Worm (Caenorhabditis elegans) whole organism, mixed stage, embryonic: ENCODE results near the gene cest-31.

ENCODE experiments used
- ces-1 ChIP-seq: fragments of 150-350 bp; optimal IDR thresholded peaks from 2 replicates; lab custom pipeline; 2014; ENCODE audit warnings: missing biosample characterization, missing genetic modification reagents, missing genetic modification characterization
- nhr-237 ChIP-seq: fragments of 150-350 bp; optimal IDR thresholded peaks from 2 replicates; lab custom pipeline; 2014; ENCODE audit warnings: missing biosample characterization, missing genetic modification characterization
- nhr-28 ChIP-seq: fragments of 150-350 bp; optimal IDR thresholded peaks from 2 replicates; lab custom pipeline; 2014; ENCODE audit warnings: missing biosample characterization, missing genetic modification characterization
- nhr-76 ChIP-seq: sonication (generic microtip); optimal IDR thresholded peaks from 2 replicates; lab custom pipeline; 2017; ENCODE audit warnings: missing biosample characterization, missing genetic modification characterization
- pha-4 ChIP-seq: fragments of 150-350 bp; optimal IDR thresholded peaks from 2 replicates; lab custom pipeline; 2018; ENCODE audit warnings: missing biosample characterization, missing genetic modification reagents, missing genetic modification characterization

DNA sequence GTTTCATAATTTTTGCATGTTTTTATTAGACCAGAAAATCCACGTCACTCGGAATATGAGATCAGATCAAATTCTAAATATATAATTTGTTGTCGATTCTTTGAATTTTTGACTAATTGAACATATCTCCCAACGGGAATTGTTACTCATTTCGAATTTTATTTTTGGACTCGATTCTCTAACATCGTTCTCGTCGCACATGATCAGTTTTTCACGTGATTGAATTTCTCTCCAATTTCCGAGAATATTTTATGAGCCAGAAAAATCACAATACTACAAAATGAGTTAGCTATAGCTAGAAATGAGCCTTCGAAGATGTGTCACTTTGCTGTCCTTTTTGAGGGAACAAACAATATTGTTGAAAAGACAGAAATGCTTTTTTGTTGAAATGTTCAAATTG lies 43.3 kb upstream of the cest-31 start:
- no peak for TF ChIP-seq pha-4 (tag; lab: Kevin White, UChicago)
- TF ChIP-seq nhr-28 (tag; lab: Kevin White, UChicago) = no peak
- no peak for TF ChIP-seq nhr-237 (tag; lab: Kevin White, UChicago)
- no peak for TF ChIP-seq ces-1 (GFP tag; lab: Kevin White, UChicago)
- TF ChIP-seq nhr-76 (tag; lab: Kevin White, UChicago) = no peak
